In the genomic region with DNA sequence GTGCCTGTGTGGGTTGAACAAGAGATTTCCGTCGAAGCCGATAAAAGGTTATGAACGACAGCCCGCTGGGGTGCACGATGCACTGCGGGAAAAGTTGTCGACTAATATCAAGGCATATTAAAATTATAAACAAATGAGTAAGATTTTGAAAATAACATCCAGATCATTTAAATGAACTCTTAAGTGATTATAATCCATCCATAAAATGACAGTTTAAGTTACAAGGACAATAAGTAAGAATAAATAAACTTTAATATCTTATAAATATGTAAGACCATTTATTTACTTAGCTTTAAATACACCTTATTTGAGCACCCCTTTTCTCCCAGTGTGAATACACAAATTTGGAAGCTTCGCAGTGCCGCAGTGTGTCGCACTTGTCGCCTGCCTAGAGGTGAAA, we compare ENCODE assay signal across 1 fruit fly cellular context.
TF ChIP-seq lines count a peak whose summit lies in the region.

No protein-coding gene starts in this region.

TF ChIP-seq in whole organism, embryonic, 481 proteins besides CTCF, POLR2A, EP300 and RAD21 (continued from another document):
- peak; percentile 19 for TF ChIP-seq Max (GFP tag; optimal IDR thresholded peaks at IDR 0.05; lab: Kevin White, UChicago)
- TF ChIP-seq nmo (GFP tag; optimal IDR thresholded peaks at IDR 0.05; lab: Kevin White, UChicago), result peak; percentile 33
- peak; percentile 41 for TF ChIP-seq CG8924 (tag; optimal IDR thresholded peaks at IDR 0.05; lab: Kevin White, UChicago)
- TF ChIP-seq p53 (GFP tag; optimal IDR thresholded peaks at IDR 0.05; lab: Kevin White, UChicago), result no peak
- TF ChIP-seq toy (GFP tag; IDR thresholded peaks at IDR 0.05; lab: Robert Waterston, UW), result no peak
- TF ChIP-seq nerfin-1 (tag; optimal IDR thresholded peaks at IDR 0.05; lab: Kevin White, UChicago), result no peak
- no peak for TF ChIP-seq CG11247 (GFP tag; IDR thresholded peaks at IDR 0.05; lab: Robert Waterston, UW)
- TF ChIP-seq sens (GFP tag; lab: Kevin White, UChicago), result peak; percentile 19
- TF ChIP-seq Ssrp (tag; optimal IDR thresholded peaks at IDR 0.05; lab: Kevin White, UChicago), result peak; percentile 21
- no peak for TF ChIP-seq prd (optimal IDR thresholded peaks at IDR 0.05; lab: Kevin White, UChicago)
- TF ChIP-seq prd (GFP tag; IDR thresholded peaks at IDR 0.05; lab: Robert Waterston, UW), result 0 out of 3 replicates have a peak, but pooled peaks have one; percentile 13
- peak; percentile 59 for TF ChIP-seq phol (tag; optimal IDR thresholded peaks at IDR 0.05; lab: Kevin White, UChicago)
- peak; percentile 25 for TF ChIP-seq CG4424 (GFP tag; optimal IDR thresholded peaks at IDR 0.05; lab: Kevin White, UChicago)
- TF ChIP-seq pum (GFP tag; optimal IDR thresholded peaks at IDR 0.05; lab: Kevin White, UChicago), result no peak
- peak; percentile 26; the same call in 1 of the 2 replicates for TF ChIP-seq CG17328 (GFP tag; IDR thresholded peaks at IDR 0.05; lab: Robert Waterston, UW)
- peak; percentile 7 for TF ChIP-seq grau (tag; optimal IDR thresholded peaks at IDR 0.05; lab: Kevin White, UChicago)
- no peak for TF ChIP-seq CG33213 (GFP tag; optimal IDR thresholded peaks at IDR 0.05; lab: Kevin White, UChicago)
- TF ChIP-seq CG33557 (GFP tag; optimal IDR thresholded peaks at IDR 0.05; lab: Kevin White, UChicago), result peak; percentile 6
- TF ChIP-seq zf30C (GFP tag; optimal IDR thresholded peaks at IDR 0.05; lab: Kevin White, UChicago), result peak; percentile 68
- TF ChIP-seq Ada2b (GFP tag; IDR thresholded peaks at IDR 0.05; lab: Robert Waterston, UW), result no peak
- peak; percentile 22; the same call in 1 of the 3 replicates for TF ChIP-seq row (GFP tag; IDR thresholded peaks at IDR 0.05; lab: Robert Waterston, UW)
- no peak for TF ChIP-seq Doc2 (GFP tag; IDR thresholded peaks at IDR 0.05; lab: Robert Waterston, UW)
- peak; percentile 38 for TF ChIP-seq Sox100B (GFP tag; optimal IDR thresholded peaks at IDR 0.05; lab: Kevin White, UChicago)
- TF ChIP-seq CG4820 (GFP tag; optimal IDR thresholded peaks at IDR 0.05; lab: Kevin White, UChicago), result peak; percentile 14
- TF ChIP-seq CG4617 (GFP tag; optimal IDR thresholded peaks at IDR 0.05; lab: Kevin White, UChicago; ENCODE audit: borderline replicate concordance), result no peak
- TF ChIP-seq CG16815 (GFP tag; optimal IDR thresholded peaks at IDR 0.05; lab: Kevin White, UChicago), result peak; percentile 21
- TF ChIP-seq CG7963 (GFP tag; IDR thresholded peaks at IDR 0.05; lab: Robert Waterston, UW; ENCODE audit: partially characterized antibody), result no peak
- TF ChIP-seq CG6254 (GFP tag; optimal IDR thresholded peaks at IDR 0.05; lab: Kevin White, UChicago), result peak; percentile 63
- no peak for TF ChIP-seq btn (GFP tag; optimal IDR thresholded peaks at IDR 0.05; lab: Kevin White, UChicago)
- peak; percentile 39; the same call in 1 of the 2 replicates for TF ChIP-seq Xrp1 (GFP tag; IDR thresholded peaks at IDR 0.05; lab: Robert Waterston, UW)
- peak in 1 of 3 experiments; percentile 66 for TF ChIP-seq lola (GFP tag; optimal IDR thresholded peaks at IDR 0.05; lab: Kevin White, UChicago)
- TF ChIP-seq CG31441 (GFP tag; IDR thresholded peaks at IDR 0.05; lab: Robert Waterston, UW), result 0 out of 2 replicates have a peak, but pooled peaks have one; percentile 39
- TF ChIP-seq CG15696 (tag; optimal IDR thresholded peaks at IDR 0.05; lab: Kevin White, UChicago), result peak; percentile 67
- TF ChIP-seq kni (GFP tag; optimal IDR thresholded peaks at IDR 0.05; lab: Kevin White, UChicago), result no peak
- peak; percentile 37 for TF ChIP-seq gem (tag; optimal IDR thresholded peaks at IDR 0.05; lab: Kevin White, UChicago)
- TF ChIP-seq NC2α (GFP tag; optimal IDR thresholded peaks at IDR 0.05; lab: Kevin White, UChicago), result no peak
- TF ChIP-seq sob (GFP tag; IDR thresholded peaks at IDR 0.05; lab: Robert Waterston, UW), result no peak
- no peak for TF ChIP-seq sima (GFP tag; optimal IDR thresholded peaks at IDR 0.05; lab: Kevin White, UChicago)
- no peak for TF ChIP-seq da (GFP tag; optimal IDR thresholded peaks at IDR 0.05; lab: Kevin White, UChicago)
- no peak for TF ChIP-seq CG8765 (GFP tag; IDR thresholded peaks at IDR 0.05; lab: Robert Waterston, UW)
- TF ChIP-seq CG10267 (tag; optimal IDR thresholded peaks at IDR 0.05; lab: Kevin White, UChicago), result peak; percentile 64
- TF ChIP-seq Lim3 (GFP tag; IDR thresholded peaks at IDR 0.05; lab: Robert Waterston, UW), result no peak
- no peak for TF ChIP-seq CG17385 (GFP tag; optimal IDR thresholded peaks at IDR 0.05; lab: Kevin White, UChicago)
- TF ChIP-seq CG17829 (tag; optimal IDR thresholded peaks at IDR 0.05; lab: Kevin White, UChicago), result peak; percentile 33
- TF ChIP-seq Blimp-1 (GFP tag; optimal IDR thresholded peaks at IDR 0.05; lab: Kevin White, UChicago), result peak; percentile 49
- TF ChIP-seq Stat92E (GFP tag; optimal IDR thresholded peaks at IDR 0.05; lab: Kevin White, UChicago), result peak in 1 of 3 experiments; percentile 13
- TF ChIP-seq amos (GFP tag; IDR thresholded peaks at IDR 0.05; lab: Robert Waterston, UW; ENCODE audit: partially characterized antibody), result no peak
- peak; percentile 46 for TF ChIP-seq zen (tag; optimal IDR thresholded peaks at IDR 0.05; lab: Kevin White, UChicago)
- TF ChIP-seq CG2712 (tag; optimal IDR thresholded peaks at IDR 0.05; lab: Kevin White, UChicago), result peak; percentile 69
- TF ChIP-seq bsh (GFP tag; optimal IDR thresholded peaks at IDR 0.05; lab: Kevin White, UChicago), result peak in 1 of 2 experiments; percentile 22
- peak; percentile 13 for TF ChIP-seq CG15479 (GFP tag; optimal IDR thresholded peaks at IDR 0.05; lab: Kevin White, UChicago)
- TF ChIP-seq MTF-1 (GFP tag; optimal IDR thresholded peaks at IDR 0.05; lab: Kevin White, UChicago; ENCODE audit: borderline replicate concordance), result no peak
- TF ChIP-seq CG9727 (GFP tag; optimal IDR thresholded peaks at IDR 0.05; lab: Kevin White, UChicago), result peak; percentile 61
- peak; percentile 50; the same call in 2 of the 3 replicates for TF ChIP-seq CG17361 (GFP tag; IDR thresholded peaks at IDR 0.05; lab: Robert Waterston, UW)
- no peak for TF ChIP-seq jigr1 (GFP tag; IDR thresholded peaks at IDR 0.05; lab: Robert Waterston, UW)
- TF ChIP-seq odd (GFP tag; optimal IDR thresholded peaks at IDR 0.05; lab: Kevin White, UChicago), result no peak
- TF ChIP-seq CG14710 (tag; optimal IDR thresholded peaks at IDR 0.05; lab: Kevin White, UChicago), result peak; percentile 74
TF ChIP-seq in whole organism, embryonic: peak in this region for 44.
